Fruit fly (Drosophila melanogaster): ENCODE results near the gene gskt.

Gene gskt

dm6 chr3R:31420675-31421074 is 48.4 kb downstream of the gskt start:
- TF ChIP-seq OdsH (GFP tag; optimal IDR thresholded peaks at IDR 0.05) (no peak), br (GFP tag; optimal IDR thresholded peaks at IDR 0.05) (no peak), CrebA (GFP tag; optimal IDR thresholded peaks at IDR 0.05; ENCODE audit: borderline replicate concordance) (no peak), Abd-B (GFP tag; optimal IDR thresholded peaks at IDR 0.05) (no peak)

- TF ChIP-seq foxo (GFP tag; optimal IDR thresholded peaks at IDR 0.05) (peak in 1 of 2 experiments; percentile 28), Hnf4 (GFP tag; optimal IDR thresholded peaks at IDR 0.05) (no peak), woc (GFP tag; optimal IDR thresholded peaks at IDR 0.05) (peak; percentile 68), Mio (GFP tag; optimal IDR thresholded peaks at IDR 0.05) (no peak), Hr78 (GFP tag; optimal IDR thresholded peaks at IDR 0.05) (no peak), h (GFP tag; optimal IDR thresholded peaks at IDR 0.05) (peak; percentile 9), OdsH (GFP tag; optimal IDR thresholded peaks at IDR 0.05) (peak; percentile 23), ey (GFP tag; optimal IDR thresholded peaks at IDR 0.05) (peak; percentile 31), Jra (GFP tag; optimal IDR thresholded peaks at IDR 0.05) (no peak), rgr (GFP tag; optimal IDR thresholded peaks at IDR 0.05) (peak; percentile 21), fru (GFP tag; optimal IDR thresholded peaks at IDR 0.05) (peak; percentile 46)
Measured at dm6 chr3R:31421995-31422394, 49.8 kb downstream of the gskt start.
